Fruit fly (Drosophila melanogaster): ENCODE results near the gene Ir7c.

dm6 chrX:7878736-7879135 lies 4.5 kb downstream of the Ir7c start, which contains the start of gene Ir7d:
- TF ChIP-seq psq (optimal IDR thresholded peaks at IDR 0.05) = no peak
- TF ChIP-seq EcR (GFP tag; optimal IDR thresholded peaks at IDR 0.05) = no peak
- TF ChIP-seq pan (optimal IDR thresholded peaks at IDR 0.05) = no peak

All from whole organism.